Fruit fly (Drosophila melanogaster): Measurements from ENCODE around the gene Toll-9.
A peak's percentile ranks its signal among the peaks of the same experiment; 100 is the strongest.

Toll-9 gene

DNA sequence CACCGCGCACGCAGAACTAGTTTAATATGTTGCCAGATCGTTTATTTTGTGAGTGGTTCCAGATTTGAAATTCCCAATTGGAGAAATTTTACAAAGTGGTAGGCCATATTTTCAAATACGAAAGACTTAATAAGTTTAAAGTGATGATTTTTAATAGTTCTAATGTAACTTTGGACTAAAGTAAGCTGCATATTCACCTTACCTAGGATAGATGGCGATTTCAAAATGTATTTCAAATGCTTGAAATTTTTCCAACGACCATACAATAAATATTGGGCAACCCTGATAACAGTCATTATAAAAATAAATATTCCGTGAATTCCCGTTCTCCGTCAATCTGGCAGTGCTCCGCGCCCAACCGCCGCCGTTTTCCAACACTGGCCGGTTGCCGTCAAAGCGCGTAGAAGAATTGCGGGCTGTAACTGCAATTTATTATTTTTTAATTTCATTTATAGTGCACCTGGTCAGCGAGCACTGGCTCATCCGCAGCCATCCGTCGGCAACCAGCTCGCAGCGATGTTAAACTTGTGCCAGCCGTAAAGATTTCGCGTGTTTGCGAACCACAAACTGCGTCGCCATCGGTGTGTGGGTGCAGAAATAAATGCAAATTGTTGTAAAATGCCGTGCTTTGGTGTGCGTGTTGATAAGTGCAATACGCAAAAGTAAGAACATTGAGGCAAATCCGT lies 9.5 kb upstream of the Toll-9 start, which contains the start of the genes Ide and RhoBTB (continued):
- TF ChIP-seq CG6163 (GFP tag; IDR thresholded peaks at IDR 0.05) (peak; percentile 59; the same call in 1 of the 3 replicates), CG8119 (GFP tag; IDR thresholded peaks at IDR 0.05) (peak; percentile 42; the same call in 1 of the 3 replicates), CG8632 (GFP tag; optimal IDR thresholded peaks at IDR 0.05) (peak; percentile 53), Hr38 (GFP tag; optimal IDR thresholded peaks at IDR 0.05) (peak; percentile 28), CG31627 (GFP tag; optimal IDR thresholded peaks at IDR 0.05) (peak; percentile 94), CG10631 (GFP tag; optimal IDR thresholded peaks at IDR 0.05) (peak; percentile 86), CG15336 (GFP tag; IDR thresholded peaks at IDR 0.05) (no peak), fd59A (GFP tag; optimal IDR thresholded peaks at IDR 0.05) (peak; percentile 59), Smox (GFP tag; optimal IDR thresholded peaks at IDR 0.05) (no peak), lz (GFP tag; optimal IDR thresholded peaks at IDR 0.05) (peak; percentile 92), Sox102F (GFP tag; optimal IDR thresholded peaks at IDR 0.05) (no peak), OdsH (GFP tag; optimal IDR thresholded peaks at IDR 0.05) (peak; percentile 87), ss (GFP tag; optimal IDR thresholded peaks at IDR 0.05) (peak in 1 of 2 experiments; percentile 45), spab (GFP tag; optimal IDR thresholded peaks at IDR 0.05) (peak; percentile 32), fd85E (GFP tag; optimal IDR thresholded peaks at IDR 0.05) (no peak), Hr39 (GFP tag; optimal IDR thresholded peaks at IDR 0.05) (peak; percentile 93), CG6792 (GFP tag; optimal IDR thresholded peaks at IDR 0.05) (peak; percentile 75), Met (GFP tag; optimal IDR thresholded peaks at IDR 0.05) (no peak), Sox15 (GFP tag; optimal IDR thresholded peaks at IDR 0.05) (peak; percentile 90), acj6 (GFP tag; optimal IDR thresholded peaks at IDR 0.05) (peak; percentile 88), eg (GFP tag; IDR thresholded peaks at IDR 0.05) (peak; percentile 82), cyc (GFP tag; optimal IDR thresholded peaks at IDR 0.05) (peak; percentile 90), Gug (GFP tag; IDR thresholded peaks at IDR 0.05) (peak; percentile 81), CG3032 (tag; optimal IDR thresholded peaks at IDR 0.05) (peak; percentile 83), dsx (GFP tag; optimal IDR thresholded peaks at IDR 0.05; ENCODE audit: poor library complexity, severe bottlenecking) (peak; percentile 53), pdm3 (GFP tag; optimal IDR thresholded peaks at IDR 0.05) (no peak), CG4318 (GFP tag; optimal IDR thresholded peaks at IDR 0.05) (peak; percentile 73), CG32006 (GFP tag; optimal IDR thresholded peaks at IDR 0.05) (peak; percentile 84), Lpt (GFP tag; optimal IDR thresholded peaks at IDR 0.05) (peak; percentile 64), svp (GFP tag) (no peak), CG9139 (GFP tag; optimal IDR thresholded peaks at IDR 0.05) (no peak), CG11902 (GFP tag; optimal IDR thresholded peaks at IDR 0.05) (peak; percentile 91), CG10669 (GFP tag; optimal IDR thresholded peaks at IDR 0.05) (peak; percentile 96), CG1621 (tag; optimal IDR thresholded peaks at IDR 0.05) (peak; percentile 58), topi (GFP tag; optimal IDR thresholded peaks at IDR 0.05) (peak; percentile 79), fkh (GFP tag; optimal IDR thresholded peaks at IDR 0.05) (no peak)

- TF ChIP-seq CG10631 (GFP tag; optimal IDR thresholded peaks at IDR 0.05), result no peak
- TF ChIP-seq CG3919 (GFP tag; optimal IDR thresholded peaks at IDR 0.05), result no peak
- no peak for TF ChIP-seq CG9139 (GFP tag; optimal IDR thresholded peaks at IDR 0.05)
- no peak for TF ChIP-seq ss (GFP tag; optimal IDR thresholded peaks at IDR 0.05)
- no peak for TF ChIP-seq CG11294 (GFP tag; IDR thresholded peaks at IDR 0.05)
- TF ChIP-seq Blimp-1 (GFP tag; optimal IDR thresholded peaks at IDR 0.05), result no peak
- no peak for TF ChIP-seq CG15336 (GFP tag; IDR thresholded peaks at IDR 0.05)
- no peak for TF ChIP-seq CG31627 (GFP tag; optimal IDR thresholded peaks at IDR 0.05)
- TF ChIP-seq acj6 (GFP tag; optimal IDR thresholded peaks at IDR 0.05), result no peak
- TF ChIP-seq Lpt (GFP tag; optimal IDR thresholded peaks at IDR 0.05), result no peak
- no peak for TF ChIP-seq spab (GFP tag; optimal IDR thresholded peaks at IDR 0.05)
- TF ChIP-seq CG4318 (GFP tag; optimal IDR thresholded peaks at IDR 0.05), result no peak
- no peak for TF ChIP-seq CG6792 (GFP tag; optimal IDR thresholded peaks at IDR 0.05)
- no peak for TF ChIP-seq Hr4 (GFP tag; optimal IDR thresholded peaks at IDR 0.05)
- TF ChIP-seq salr (GFP tag; optimal IDR thresholded peaks at IDR 0.05), result no peak
- no peak for TF ChIP-seq svp (GFP tag)
Observed at dm6 chr3L:20375467-20375866, 8.9 kb upstream of the Toll-9 start.
